Fruit fly (Drosophila melanogaster) Kc167 (cell line): ENCODE data around the gene elB.

Source experiments
- Myc ChIP-seq: fragments of >200 bp; optimal IDR thresholded peaks from 2 replicates; lab custom pipeline; 2017; ENCODE audit warnings: missing external identifiers
- Sin3A ChIP-seq: fragments of >200 bp; optimal IDR thresholded peaks from 2 replicates; lab custom pipeline; 2018; ENCODE audit warnings: missing external identifiers
- h ChIP-seq: fragments of >200 bp; optimal IDR thresholded peaks from 3 replicates; lab custom pipeline; 2018; ENCODE audit warnings: missing external identifiers

dm6 chr2L:14399326-14399725, 10.0 kb downstream of the elB start:
- TF ChIP-seq h (lab: Kevin White, UChicago), result no peak
- TF ChIP-seq Myc (lab: Kevin White, UChicago), result no peak
- no peak for TF ChIP-seq Sin3A (lab: Kevin White, UChicago)
